Fruit fly (Drosophila melanogaster): Measurements from ENCODE around the gene CG15824.

Gene CG15824

DNA sequence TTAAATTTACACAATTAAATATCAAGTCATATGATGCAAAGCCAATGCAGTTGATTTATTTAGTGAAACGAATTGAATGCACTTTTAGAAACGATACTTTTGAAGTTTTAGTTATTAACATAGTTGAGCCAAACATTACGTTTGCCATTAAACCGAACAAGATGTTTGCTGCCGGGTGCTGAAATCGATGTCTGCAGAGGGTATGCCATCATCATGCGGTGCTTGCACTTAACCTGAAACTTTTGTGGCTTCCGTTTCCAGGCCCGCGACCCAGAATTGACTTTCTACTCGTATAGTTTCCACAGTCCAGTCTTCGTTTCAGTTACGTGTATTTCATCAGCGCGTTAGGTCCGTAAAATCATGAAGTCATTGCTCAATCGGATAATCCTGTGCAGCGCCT lies 7.9 kb downstream of the CG15824 start, which contains the start of gene ninaA:
TSS of gene ninaA (plus strand) at position 301 of the 400 bp plus-strand sequence.
- TF ChIP-seq CG8478 (optimal IDR thresholded peaks at IDR 0.05) (no peak), usp (GFP tag; optimal IDR thresholded peaks at IDR 0.05) (no peak), psq (optimal IDR thresholded peaks at IDR 0.05) (no peak), Dll (optimal IDR thresholded peaks at IDR 0.05) (no peak), EcR (GFP tag; optimal IDR thresholded peaks at IDR 0.05) (no peak), pan (optimal IDR thresholded peaks at IDR 0.05) (no peak)

DNA sequence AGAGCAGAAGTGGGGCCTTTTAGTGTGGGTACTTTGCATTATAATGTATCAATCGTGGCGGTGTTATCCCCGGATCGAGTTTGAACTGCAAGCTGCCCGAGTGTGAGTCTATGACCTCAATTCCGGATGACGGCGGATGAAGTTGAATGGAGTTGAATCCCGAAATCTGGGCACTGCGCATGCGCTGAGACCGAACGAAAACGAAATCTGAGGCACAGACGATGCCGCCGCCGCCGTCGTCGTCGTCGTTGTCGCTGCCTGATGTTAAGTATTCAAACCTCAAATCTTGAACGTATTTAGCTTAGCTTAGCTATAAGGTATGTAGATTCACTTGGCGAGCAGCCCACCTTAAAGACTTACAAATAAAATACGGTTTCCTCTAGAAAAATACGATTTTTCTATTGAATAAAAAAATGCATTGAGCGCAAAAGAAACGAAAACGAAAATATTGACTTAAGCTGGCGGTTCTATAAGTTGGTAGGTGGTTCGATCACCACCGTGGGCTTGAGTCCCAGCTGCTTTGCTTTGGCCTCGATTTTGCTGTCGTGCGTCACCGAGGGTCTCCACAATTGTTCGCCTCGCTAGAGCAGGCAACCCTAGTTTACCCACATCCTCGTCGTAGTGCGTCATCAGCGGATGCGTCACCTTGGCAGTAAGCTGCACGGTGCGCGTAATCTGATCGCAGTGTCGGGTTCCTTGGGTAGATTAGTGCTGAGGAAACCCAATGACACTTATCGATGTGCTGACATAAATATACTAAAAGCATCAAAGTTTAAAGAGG lies 11.0 kb downstream of the CG15824 start:
- TF ChIP-seq psq (optimal IDR thresholded peaks at IDR 0.05) (no peak), CG8478 (optimal IDR thresholded peaks at IDR 0.05) (no peak), EcR (GFP tag; optimal IDR thresholded peaks at IDR 0.05) (no peak), usp (GFP tag; optimal IDR thresholded peaks at IDR 0.05) (no peak), pan (optimal IDR thresholded peaks at IDR 0.05) (no peak), Dll (optimal IDR thresholded peaks at IDR 0.05) (no peak)

DNA sequence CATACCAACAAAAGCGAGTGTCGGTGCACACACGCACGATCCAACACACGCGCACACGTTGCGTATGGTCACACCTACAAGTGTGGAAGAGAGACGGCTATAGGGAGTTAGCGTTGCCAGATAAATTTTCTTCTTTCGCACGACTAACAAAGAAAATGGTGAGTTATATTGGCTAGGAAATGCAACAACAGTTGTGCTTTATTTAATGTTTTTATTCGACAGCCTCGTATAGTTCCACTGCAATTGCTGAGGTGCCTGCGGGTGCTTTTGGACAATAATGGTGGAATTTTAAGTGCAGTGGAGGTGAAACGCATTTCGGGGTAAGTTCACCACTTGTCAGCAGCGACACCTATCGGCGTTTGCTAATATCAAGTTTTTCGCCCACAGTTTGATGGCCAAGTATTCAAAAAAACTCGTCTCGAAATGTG lies 13.5 kb downstream of the CG15824 start:
- no peak for TF ChIP-seq EcR (GFP tag; optimal IDR thresholded peaks at IDR 0.05)
- no peak for TF ChIP-seq CG8478 (optimal IDR thresholded peaks at IDR 0.05)
- no peak for TF ChIP-seq pan (optimal IDR thresholded peaks at IDR 0.05)
- no peak for TF ChIP-seq Dll (optimal IDR thresholded peaks at IDR 0.05)
- TF ChIP-seq psq (optimal IDR thresholded peaks at IDR 0.05): no peak
- TF ChIP-seq usp (GFP tag; optimal IDR thresholded peaks at IDR 0.05): no peak

DNA sequence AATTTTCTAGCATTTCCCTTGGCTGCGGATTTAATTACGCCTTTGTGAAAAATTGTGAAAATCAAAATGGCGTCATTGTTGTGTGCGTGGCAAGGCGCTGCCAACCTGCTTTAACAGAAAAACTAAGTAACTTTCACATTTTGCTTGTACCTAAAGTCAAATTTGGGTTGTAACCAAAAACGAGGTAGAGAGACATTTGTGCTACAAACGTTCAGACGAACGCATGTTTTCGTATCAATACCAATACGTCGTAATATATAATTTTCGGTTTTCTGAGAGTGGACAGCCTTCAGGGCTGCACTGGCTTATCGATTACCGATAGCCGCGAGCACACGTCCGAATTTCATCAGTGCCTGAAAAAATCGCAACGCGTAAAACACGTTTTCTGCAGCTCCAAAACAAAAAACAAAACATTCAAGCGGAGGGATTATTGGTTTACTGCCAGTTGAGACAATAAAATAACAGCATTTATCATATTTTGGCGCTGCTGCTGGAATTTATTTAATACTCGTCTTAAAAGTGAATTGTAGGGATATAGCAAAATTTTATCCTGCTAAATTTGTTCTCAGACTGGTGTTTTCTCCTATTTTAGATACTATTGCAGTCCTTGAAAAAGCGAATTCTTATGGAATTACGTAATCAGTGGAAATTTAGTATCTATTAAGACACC lies 14.1 kb downstream of the CG15824 start:
- no peak for TF ChIP-seq EcR (GFP tag; optimal IDR thresholded peaks at IDR 0.05)
- no peak for TF ChIP-seq psq (optimal IDR thresholded peaks at IDR 0.05)
- no peak for TF ChIP-seq Dll (optimal IDR thresholded peaks at IDR 0.05)
- TF ChIP-seq usp (GFP tag; optimal IDR thresholded peaks at IDR 0.05): no peak
- no peak for TF ChIP-seq CG8478 (optimal IDR thresholded peaks at IDR 0.05)
- no peak for TF ChIP-seq pan (optimal IDR thresholded peaks at IDR 0.05)

DNA sequence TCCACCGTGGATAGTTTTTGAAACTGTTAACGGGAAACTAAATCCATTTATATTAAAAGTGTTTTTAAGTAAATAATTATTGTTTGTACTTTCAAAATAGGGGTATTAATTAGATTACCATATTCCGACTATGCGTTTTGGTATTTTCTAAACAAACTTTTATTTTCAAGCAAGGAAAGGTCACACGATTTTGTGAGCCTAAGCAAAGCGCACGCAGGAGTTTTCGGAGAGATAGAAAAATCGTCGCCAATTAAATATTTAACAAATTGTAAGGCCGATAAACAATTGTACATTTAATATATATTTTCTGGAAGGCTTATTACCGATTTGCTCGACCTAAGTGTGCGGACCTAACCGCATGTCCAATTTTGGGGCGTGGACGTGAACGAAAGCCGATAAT lies 14.7 kb downstream of the CG15824 start, which contains the start of gene PNUTS:
TSS of gene PNUTS (plus strand) at position 181 of the 400 bp plus-strand sequence.
- TF ChIP-seq psq (optimal IDR thresholded peaks at IDR 0.05) (no peak), EcR (GFP tag; optimal IDR thresholded peaks at IDR 0.05) (no peak), CG8478 (optimal IDR thresholded peaks at IDR 0.05) (no peak), usp (GFP tag; optimal IDR thresholded peaks at IDR 0.05) (no peak), Dll (optimal IDR thresholded peaks at IDR 0.05) (no peak), pan (optimal IDR thresholded peaks at IDR 0.05) (no peak)

DNA sequence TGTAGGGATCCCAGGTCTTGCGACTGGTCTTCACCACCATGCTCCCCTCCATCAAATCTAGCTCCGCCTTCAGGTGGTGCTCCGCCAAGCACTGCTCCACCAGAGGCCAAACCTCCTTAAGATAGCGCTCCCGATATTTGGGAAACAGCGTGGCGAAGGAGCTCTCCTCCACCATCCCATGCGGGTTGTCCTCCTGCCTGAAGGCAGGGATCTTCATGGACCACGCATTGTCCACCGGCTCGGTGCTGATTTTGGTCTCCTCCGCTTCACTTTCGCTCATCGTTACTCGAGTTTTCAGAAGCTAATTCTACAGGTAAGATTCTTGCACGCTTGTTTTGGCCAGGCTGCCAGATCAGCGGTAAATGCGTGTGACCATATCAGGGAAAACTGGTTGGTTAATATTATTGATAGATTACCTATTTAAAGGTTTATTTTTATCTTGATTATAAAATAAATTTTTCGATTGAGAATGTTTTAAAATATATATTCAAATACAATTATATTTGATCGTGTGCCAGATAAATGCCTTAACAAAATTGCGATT lies 15.4 kb downstream of the CG15824 start, which contains the start of gene dbe:
TSS of gene dbe (minus strand) at position 361 of the 544 bp plus-strand sequence.
- TF ChIP-seq usp (GFP tag; optimal IDR thresholded peaks at IDR 0.05): no peak
- TF ChIP-seq pan (optimal IDR thresholded peaks at IDR 0.05): peak; percentile 15

DNA sequence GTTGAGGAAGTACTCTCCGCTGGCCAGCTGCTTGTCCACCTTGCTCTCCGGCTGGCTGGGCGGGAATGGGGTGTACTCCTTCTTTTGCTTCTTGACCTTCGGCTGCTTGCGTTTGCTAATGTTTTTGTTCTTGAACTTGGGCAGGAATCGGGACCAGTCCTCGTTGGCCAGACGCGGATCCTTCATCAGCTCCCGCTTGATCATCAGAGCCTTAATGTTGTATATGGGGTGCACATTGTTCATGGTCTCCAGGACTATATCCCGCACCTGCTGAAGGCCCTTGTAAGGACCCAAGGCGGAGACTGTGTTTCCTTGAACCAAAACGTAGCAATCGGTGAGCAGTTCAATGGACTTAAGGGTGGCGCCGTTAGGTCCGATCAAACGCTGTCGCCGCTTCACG lies 16.0 kb downstream of the CG15824 start:
- TF ChIP-seq psq (optimal IDR thresholded peaks at IDR 0.05): no peak
- TF ChIP-seq Dll (optimal IDR thresholded peaks at IDR 0.05): no peak
- no peak for TF ChIP-seq EcR (GFP tag; optimal IDR thresholded peaks at IDR 0.05)
- TF ChIP-seq usp (GFP tag; optimal IDR thresholded peaks at IDR 0.05): no peak
- TF ChIP-seq pan (optimal IDR thresholded peaks at IDR 0.05): no peak
- TF ChIP-seq CG8478 (optimal IDR thresholded peaks at IDR 0.05): no peak

DNA sequence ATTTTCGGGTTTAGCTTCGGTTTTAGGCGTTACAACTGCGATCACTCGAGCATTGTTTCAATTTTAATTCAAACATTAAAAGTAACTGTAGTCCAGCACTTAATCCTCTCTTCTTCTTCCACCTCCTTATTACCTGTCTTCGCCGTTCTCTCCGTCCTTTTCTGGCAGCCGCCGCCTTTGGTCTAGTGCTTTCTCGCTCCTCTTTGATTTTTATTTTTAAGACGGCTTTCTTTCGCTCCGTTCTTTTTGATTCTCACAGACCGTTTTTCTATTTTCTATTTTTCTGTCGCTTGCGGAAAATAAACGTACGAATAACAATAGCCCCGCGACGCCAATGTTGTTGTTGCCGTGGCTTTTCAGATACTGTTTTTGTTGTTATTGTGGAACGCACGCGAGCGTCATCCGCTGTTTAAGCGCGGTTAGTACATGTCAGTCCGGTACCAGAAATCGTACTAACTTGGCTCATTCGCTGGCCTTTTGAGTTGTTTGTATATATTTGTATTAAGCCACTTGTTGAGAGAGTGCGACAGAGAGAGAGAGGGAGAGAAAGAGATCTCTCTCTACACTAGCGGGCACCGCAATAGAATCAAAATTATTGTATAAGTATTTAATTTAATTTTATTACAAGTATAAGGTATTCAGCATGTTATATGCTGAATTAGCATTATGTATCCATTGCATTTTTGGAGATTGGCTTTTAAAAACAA lies 16.9 kb downstream of the CG15824 start, which contains the start of gene aru:
TSS of gene aru (minus strand) at position 456 of the 707 bp plus-strand sequence.
- no peak for TF ChIP-seq Dll (optimal IDR thresholded peaks at IDR 0.05)
- TF ChIP-seq CG8478 (optimal IDR thresholded peaks at IDR 0.05): peak; percentile 25

DNA sequence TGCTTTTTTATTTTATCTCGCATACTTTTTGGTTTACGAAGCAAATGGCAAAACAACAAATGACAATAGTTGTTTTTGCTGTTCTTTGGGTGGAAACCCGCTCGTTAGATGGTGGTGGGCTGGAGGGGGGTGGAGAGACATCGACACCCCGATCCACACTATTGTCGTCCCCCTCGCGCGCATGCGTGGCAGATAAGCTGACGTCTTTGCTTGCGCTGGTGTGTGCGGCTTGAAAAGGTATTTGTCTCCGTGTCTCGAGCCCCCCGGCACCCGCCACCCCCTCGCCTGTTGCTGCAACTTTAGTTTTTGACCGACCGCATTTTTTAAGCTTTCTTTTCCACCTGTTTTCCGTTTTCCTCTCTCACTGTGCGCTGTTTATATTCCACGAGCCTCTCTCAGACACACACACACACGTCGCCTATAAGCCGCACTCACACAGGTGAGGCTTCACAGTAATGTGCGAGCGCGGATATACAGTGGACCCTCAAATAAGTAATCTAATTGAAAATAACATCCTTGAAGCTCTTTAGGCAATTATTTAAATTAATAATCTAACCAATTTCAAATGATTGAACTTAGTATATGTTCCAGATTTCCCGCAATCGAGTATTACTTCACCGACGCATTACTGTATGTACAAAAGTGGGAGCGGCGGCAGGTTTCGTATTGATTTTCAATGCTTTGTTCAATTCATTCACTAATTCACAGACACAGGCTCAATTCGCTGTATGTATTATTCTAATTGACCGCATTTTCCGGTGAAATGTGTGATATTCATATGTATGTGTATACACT lies 17.8 kb downstream of the CG15824 start:
- no peak for TF ChIP-seq EcR (GFP tag; optimal IDR thresholded peaks at IDR 0.05)
- TF ChIP-seq psq (optimal IDR thresholded peaks at IDR 0.05): no peak
- no peak for TF ChIP-seq CG8478 (optimal IDR thresholded peaks at IDR 0.05)
- no peak for TF ChIP-seq usp (GFP tag; optimal IDR thresholded peaks at IDR 0.05)
- no peak for TF ChIP-seq pan (optimal IDR thresholded peaks at IDR 0.05)
- TF ChIP-seq Dll (optimal IDR thresholded peaks at IDR 0.05): no peak

DNA sequence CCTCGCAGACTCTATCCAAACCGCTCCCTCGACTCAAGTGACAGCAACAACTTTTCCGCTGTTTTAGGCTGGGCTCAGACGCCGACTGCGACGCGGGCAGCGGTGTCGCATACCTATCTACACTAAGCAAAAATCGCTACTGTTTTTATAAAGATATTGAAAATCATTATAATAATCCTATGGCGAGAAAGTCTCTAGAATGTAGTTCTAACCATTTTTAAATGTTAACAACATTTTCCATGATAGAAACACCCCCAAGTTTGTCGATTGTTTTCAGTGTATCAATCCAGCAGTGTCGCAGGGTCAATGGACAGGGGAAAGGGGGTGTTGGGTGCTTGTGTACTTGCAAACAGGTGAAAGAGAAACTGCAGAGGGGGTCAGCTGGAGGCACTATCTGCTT lies 19.1 kb downstream of the CG15824 start:
- TF ChIP-seq usp (GFP tag; optimal IDR thresholded peaks at IDR 0.05): no peak
- no peak for TF ChIP-seq pan (optimal IDR thresholded peaks at IDR 0.05)
- no peak for TF ChIP-seq psq (optimal IDR thresholded peaks at IDR 0.05)
- no peak for TF ChIP-seq CG8478 (optimal IDR thresholded peaks at IDR 0.05)
- TF ChIP-seq EcR (GFP tag; optimal IDR thresholded peaks at IDR 0.05): no peak
- no peak for TF ChIP-seq Dll (optimal IDR thresholded peaks at IDR 0.05)

DNA sequence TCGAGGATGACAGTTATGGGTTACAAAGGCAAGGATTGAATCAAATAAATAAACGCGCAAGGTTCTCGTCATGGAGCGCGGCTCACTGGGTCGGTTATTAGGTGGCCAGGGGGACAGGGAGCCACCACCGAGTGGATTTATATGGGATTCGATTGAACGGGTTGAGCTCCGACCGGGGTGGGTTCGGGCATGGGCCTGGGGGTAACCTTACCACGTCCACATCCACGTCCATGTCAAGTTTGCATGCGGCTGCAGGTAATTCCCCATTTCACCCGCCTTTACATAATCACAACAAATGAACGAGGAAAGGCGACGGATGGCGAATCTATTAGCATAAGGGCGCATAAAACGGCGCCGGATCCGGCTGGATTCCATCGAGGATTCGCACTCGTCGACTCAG lies 25.0 kb downstream of the CG15824 start, which contains the start of gene CG13950:
TSS of gene CG13950 (plus strand) at position 301 of the 400 bp plus-strand sequence.
- TF ChIP-seq usp (GFP tag; optimal IDR thresholded peaks at IDR 0.05) (no peak), EcR (GFP tag; optimal IDR thresholded peaks at IDR 0.05) (no peak), CG8478 (optimal IDR thresholded peaks at IDR 0.05) (no peak), psq (optimal IDR thresholded peaks at IDR 0.05) (no peak), Dll (optimal IDR thresholded peaks at IDR 0.05) (no peak), pan (optimal IDR thresholded peaks at IDR 0.05) (no peak)
